Worm (Caenorhabditis elegans) whole organism, early embryonic: ENCODE data around the gene F09C8.1.
A peak's percentile ranks its signal among the peaks of the same experiment; 100 is the strongest.

Experiments
- B0310.2 ChIP-seq: sonication (generic microtip); optimal IDR thresholded peaks from 2 replicates; lab custom pipeline; 2016; ENCODE audit warnings: mild to moderate bottlenecking, missing genetic modification characterization, missing compliant biosample characterization
- F13C5.2 ChIP-seq: sonication (generic microtip); optimal IDR thresholded peaks from 2 replicates; lab custom pipeline; 2017; ENCODE audit warnings: mild to moderate bottlenecking, missing genetic modification characterization, inconsistent platforms, missing compliant biosample characterization
- aly-1 ChIP-seq: sonication (generic microtip); optimal IDR thresholded peaks from 2 replicates; lab custom pipeline; 2016; ENCODE audit warnings: missing genetic modification characterization, missing compliant biosample characterization
- ama-1 ChIP-seq: fragments of 150-350 bp; optimal IDR thresholded peaks from 2 replicates; lab custom pipeline; 2014
- ceh-13 ChIP-seq: fragments of 200-800 bp; sonication (Bioruptor generic); optimal IDR thresholded peaks from 2 replicates; lab custom pipeline; 2018; ENCODE audit warnings: mild to moderate bottlenecking, missing genetic modification characterization, missing compliant biosample characterization
- ceh-36 ChIP-seq: sonication (generic microtip); optimal IDR thresholded peaks from 2 replicates; lab custom pipeline; 2016; ENCODE audit warnings: missing genetic modification characterization, inconsistent platforms, missing compliant biosample characterization
- ets-7 ChIP-seq: sonication (generic microtip); optimal IDR thresholded peaks from 2 replicates; lab custom pipeline; 2016; ENCODE audit warnings: missing genotype, missing genetic modification characterization, missing compliant biosample characterization
- flt-1 ChIP-seq: fragments of 200-800 bp; sonication (Bioruptor generic); IDR thresholded peaks from 2 replicates; pipeline ENCODE4 v1.3.6; 2022; ENCODE audit warnings: missing genetic modification characterization, missing compliant biosample characterization
- hmbx-1 ChIP-seq: sonication (generic microtip); optimal IDR thresholded peaks from 2 replicates; lab custom pipeline; 2016; ENCODE audit warnings: mild to moderate bottlenecking, missing genetic modification characterization, missing compliant biosample characterization
- hmg-4 ChIP-seq: fragments of 200-800 bp; sonication (Bioruptor generic); optimal IDR thresholded peaks from 2 replicates; lab custom pipeline; 2018; ENCODE audit warnings: mild to moderate bottlenecking, missing genetic modification characterization, missing compliant biosample characterization
- hnd-1 ChIP-seq: sonication (generic microtip); optimal IDR thresholded peaks from 2 replicates; lab custom pipeline; 2016; ENCODE audit warnings: missing genetic modification characterization, missing compliant biosample characterization
- pes-1 ChIP-seq: fragments of 200-800 bp; sonication (Bioruptor generic); IDR thresholded peaks from 2 replicates; pipeline ENCODE4 v1.3.6; 2022; ENCODE audit warnings: missing genetic modification reagents, missing genetic modification characterization, missing compliant biosample characterization
- scrt-1 ChIP-seq: fragments of 200-800 bp; sonication (Bioruptor generic); IDR thresholded peaks from 2 replicates; pipeline ENCODE4 v1.3.6; 2022; ENCODE audit warnings: missing genetic modification characterization, missing compliant biosample characterization
- sea-1 ChIP-seq: fragments of 200-800 bp; sonication (Bioruptor generic); conservative IDR thresholded peaks from 2 replicates; pipeline ENCODE4 v1.3.6; 2022; ENCODE audit warnings: missing genetic modification characterization, missing compliant biosample characterization
- tbx-11 ChIP-seq: fragments of 200-800 bp; sonication (Bioruptor generic); IDR thresholded peaks from 2 replicates; pipeline ENCODE4 v1.3.6; 2022; ENCODE audit warnings: missing genetic modification characterization, missing compliant biosample characterization
- tbx-37 ChIP-seq: fragments of 200-800 bp; sonication (Bioruptor generic); conservative IDR thresholded peaks from 2 replicates; pipeline ENCODE4 v1.3.6; 2022; ENCODE audit warnings: missing genetic modification reagents, missing genetic modification characterization, missing compliant biosample characterization
- tra-4 ChIP-seq: sonication (generic microtip); optimal IDR thresholded peaks from 2 replicates; lab custom pipeline; 2017; ENCODE audit warnings: missing genetic modification characterization, missing compliant biosample characterization

Gene F09C8.1

ce11 chrX:16166994-16167393 is 3.7 kb upstream of the F09C8.1 start:
- TF ChIP-seq B0310.2 (tag; lab: Kevin White, UChicago): no peak
- TF ChIP-seq tbx-11: no peak
- no peak for TF ChIP-seq hmg-4 (GFP tag; lab: Kevin White, UChicago)
- no peak for TF ChIP-seq tra-4 (tag; lab: Kevin White, UChicago)
- TF ChIP-seq hnd-1 (tag; lab: Kevin White, UChicago): no peak
- TF ChIP-seq pes-1: no peak
- no peak for TF ChIP-seq ceh-36 (tag; lab: Kevin White, UChicago)

ce11 chrX:16166484-16166883 is 3.2 kb upstream of the F09C8.1 start:
- TF ChIP-seq ama-1 (no peak), pes-1 (no peak), sea-1 (GFP tag; lab: Robert Waterston, UW) (no peak), hnd-1 (tag; lab: Kevin White, UChicago) (no peak), F13C5.2 (no peak), ets-7 (no peak), ceh-13 (no peak)

- no peak for TF ChIP-seq flt-1 (GFP tag; lab: Robert Waterston, UW)
- TF ChIP-seq B0310.2 (tag; lab: Kevin White, UChicago): no peak
- TF ChIP-seq tbx-11: no peak
- TF ChIP-seq ceh-13: no peak
- TF ChIP-seq F13C5.2: no peak
- no peak for TF ChIP-seq hmg-4 (GFP tag; lab: Kevin White, UChicago)
- no peak for TF ChIP-seq sea-1 (GFP tag; lab: Robert Waterston, UW)
- no peak for TF ChIP-seq hmbx-1
- TF ChIP-seq ama-1: no peak
- TF ChIP-seq ceh-36 (tag; lab: Kevin White, UChicago): no peak
- TF ChIP-seq ets-7: no peak
- no peak for TF ChIP-seq scrt-1 (GFP tag; lab: Robert Waterston, UW)
- no peak for TF ChIP-seq tbx-37 (GFP tag; lab: Robert Waterston, UW)
- no peak for TF ChIP-seq pes-1
- TF ChIP-seq hnd-1 (tag; lab: Kevin White, UChicago): no peak
- no peak for TF ChIP-seq aly-1
- TF ChIP-seq tra-4 (tag; lab: Kevin White, UChicago): no peak
These were observed 2.4 kb downstream of the F09C8.1 start for ce11 chrX:16160924-16161323.

- TF ChIP-seq sea-1 (GFP tag; lab: Robert Waterston, UW) (no peak), hnd-1 (tag; lab: Kevin White, UChicago) (no peak), hmg-4 (GFP tag; lab: Kevin White, UChicago) (no peak), aly-1 (no peak), B0310.2 (tag; lab: Kevin White, UChicago) (no peak), ceh-36 (tag; lab: Kevin White, UChicago) (no peak)
These were observed 4.0 kb downstream of the F09C8.1 start for ce11 chrX:16159359-16159758.

ce11 chrX:16157499-16157898 is 5.8 kb downstream of the F09C8.1 start:
- no peak for TF ChIP-seq F13C5.2
- TF ChIP-seq sea-1 (GFP tag; lab: Robert Waterston, UW): no peak
- no peak for TF ChIP-seq ets-7
- no peak for TF ChIP-seq hnd-1 (tag; lab: Kevin White, UChicago)
- no peak for TF ChIP-seq ceh-36 (tag; lab: Kevin White, UChicago)
- no peak for TF ChIP-seq hmbx-1
- TF ChIP-seq B0310.2 (tag; lab: Kevin White, UChicago): no peak
- TF ChIP-seq aly-1: no peak
- no peak for TF ChIP-seq flt-1 (GFP tag; lab: Robert Waterston, UW)
- no peak for TF ChIP-seq scrt-1 (GFP tag; lab: Robert Waterston, UW)
- no peak for TF ChIP-seq tbx-37 (GFP tag; lab: Robert Waterston, UW)
- no peak for TF ChIP-seq ceh-13
- no peak for TF ChIP-seq tbx-11
- no peak for TF ChIP-seq hmg-4 (GFP tag; lab: Kevin White, UChicago)
- TF ChIP-seq pes-1: no peak
- TF ChIP-seq tra-4 (tag; lab: Kevin White, UChicago): no peak

- TF ChIP-seq hmg-4 (GFP tag; lab: Kevin White, UChicago) (peak; percentile 47), flt-1 (GFP tag; lab: Robert Waterston, UW) (0 out of 2 replicates have a peak, but pooled peaks have one; percentile 5), ets-7 (no peak), F13C5.2 (peak; percentile 2)
These were observed 6.4 kb downstream of the F09C8.1 start for ce11 chrX:16156891-16157290.

- TF ChIP-seq B0310.2 (tag; lab: Kevin White, UChicago) (no peak), F13C5.2 (no peak), ceh-13 (no peak), scrt-1 (GFP tag; lab: Robert Waterston, UW) (no peak), ama-1 (no peak)
These were observed 7.9 kb downstream of the F09C8.1 start for ce11 chrX:16155216-16155991.

ce11 chrX:16153744-16154143 is 9.6 kb downstream of the F09C8.1 start:
- TF ChIP-seq pes-1 (no peak), tbx-37 (GFP tag; lab: Robert Waterston, UW) (no peak)

ce11 chrX:16151302-16151701 is 12.0 kb downstream of the F09C8.1 start:
- TF ChIP-seq ceh-13 (no peak), F13C5.2 (no peak), ets-7 (no peak), tbx-37 (GFP tag; lab: Robert Waterston, UW) (no peak), aly-1 (no peak), ama-1 (no peak), hmbx-1 (no peak), tra-4 (tag; lab: Kevin White, UChicago) (no peak), flt-1 (GFP tag; lab: Robert Waterston, UW) (no peak), hmg-4 (GFP tag; lab: Kevin White, UChicago) (no peak), B0310.2 (tag; lab: Kevin White, UChicago) (no peak)
